Worm (Caenorhabditis elegans) whole organism, L4 larva: Measurements from ENCODE around the gene T22F3.11.

ENCODE experiments used
- R02D3.7 ChIP-seq: fragments of 150-350 bp; sonication (generic microtip); optimal IDR thresholded peaks from 3 replicates; lab custom pipeline; 2014; ENCODE audit warnings: missing biosample characterization, missing genetic modification characterization
- Y5F2A.4 ChIP-seq: fragments of 200-800 bp; sonication (Bioruptor generic); optimal IDR thresholded peaks from 2 replicates; lab custom pipeline; 2018; ENCODE audit warnings: mild to moderate bottlenecking, missing genetic modification characterization, missing compliant biosample characterization
- aly-2 ChIP-seq: sonication (generic microtip); optimal IDR thresholded peaks from 2 replicates; lab custom pipeline; 2018; ENCODE audit warnings: missing biosample characterization, missing genetic modification characterization
- ceh-82 ChIP-seq: sonication (generic microtip); optimal IDR thresholded peaks from 2 replicates; lab custom pipeline; 2017; ENCODE audit warnings: missing biosample characterization, missing genetic modification characterization
- daf-16 ChIP-seq, 3 experiments: sonication (generic microtip); optimal IDR thresholded peaks; 2 replicates each; lab custom pipeline; 2016 to 2017; ENCODE audit warnings: missing genetic modification characterization in 3 of 3, missing genetic modification reagents in 3 of 3, mild to moderate bottlenecking in 2 of 3, missing compliant biosample characterization in 2 of 3, missing biosample characterization in 1 of 3, moderate library complexity in 1 of 3
- fos-1 ChIP-seq: fragments of 150-350 bp; optimal IDR thresholded peaks from 2 replicates; lab custom pipeline; 2014; ENCODE audit warnings: missing biosample characterization, missing genetic modification characterization
- hmg-1.1 ChIP-seq: fragments of 200-800 bp; sonication (Bioruptor generic); IDR thresholded peaks from 2 replicates; pipeline ENCODE4 v1.3.6; 2022; ENCODE audit warnings: missing genetic modification reagents, missing genetic modification characterization, missing compliant biosample characterization
- lir-3 ChIP-seq: sonication (generic microtip); optimal IDR thresholded peaks from 2 replicates; lab custom pipeline; 2016; ENCODE audit warnings: mild to moderate bottlenecking, missing genetic modification characterization, missing compliant biosample characterization
- snpc-4 ChIP-seq: fragments of 150-350 bp; optimal IDR thresholded peaks from 2 replicates; lab custom pipeline; 2014; ENCODE audit warnings: missing biosample characterization, missing genetic modification characterization
- unc-62 ChIP-seq, 3 experiments: fragments of 150-350 bp in 1 of 3; sonication (generic microtip); optimal IDR thresholded peaks in 2 of 3; peaks in 1 of 3; 1 replicate in 1 of 3; 2 replicates in 2 of 3; lab custom pipeline; 2014 to 2017; ENCODE audit warnings: missing biosample characterization in 3 of 3, missing genetic modification characterization in 3 of 3, missing genetic modification reagents in 3 of 3, missing genotype in 1 of 3
- ztf-11 ChIP-seq: fragments of 150-350 bp; optimal IDR thresholded peaks from 2 replicates; lab custom pipeline; 2014; ENCODE audit warnings: missing biosample characterization, missing genetic modification characterization

DNA sequence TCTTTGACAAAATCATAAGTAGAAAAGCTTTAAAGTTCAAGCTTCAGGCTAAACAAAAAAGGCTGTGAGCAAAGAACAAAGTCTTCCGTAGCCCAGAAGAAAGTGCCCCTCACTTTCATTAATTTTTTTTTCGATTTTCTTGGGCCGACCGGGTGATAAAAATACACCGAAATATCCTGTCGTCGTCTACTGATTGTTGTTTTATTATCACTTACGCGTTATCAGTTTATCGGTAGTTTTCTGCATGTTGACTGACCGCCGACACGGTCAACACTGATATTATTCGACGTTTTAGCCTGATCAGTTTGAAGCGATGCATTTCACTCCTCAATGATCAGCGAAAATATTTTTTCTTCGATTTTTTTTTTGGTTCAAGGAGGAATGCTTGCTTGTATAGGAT is 34.0 kb downstream of the T22F3.11 start:
- TF ChIP-seq ceh-82 (tag; lab: Kevin White, UChicago), result no peak
- no peak for TF ChIP-seq snpc-4 (tag; lab: Kevin White, UChicago)
- no peak for TF ChIP-seq daf-16 (GFP tag; optimal IDR thresholded peaks at IDR 0.05; lab: Kevin White, UChicago)
- peak; percentile 97 for TF ChIP-seq daf-16 (tag; optimal IDR thresholded peaks at IDR 0.05; lab: Kevin White, UChicago)
- TF ChIP-seq unc-62 (GFP tag; optimal IDR thresholded peaks at IDR 0.05 in 1 of 2; lab: Kevin White, UChicago), result no peak
- no peak for TF ChIP-seq unc-62 (tag; optimal IDR thresholded peaks at IDR 0.05; lab: Kevin White, UChicago)
- TF ChIP-seq Y5F2A.4, result no peak
- no peak for TF ChIP-seq hmg-1.1 (GFP tag; lab: Robert Waterston, UW)
- TF ChIP-seq aly-2, result no peak
- TF ChIP-seq ztf-11 (tag; lab: Kevin White, UChicago), result no peak
- no peak for TF ChIP-seq lir-3
- no peak for TF ChIP-seq fos-1 (tag; lab: Kevin White, UChicago)
- TF ChIP-seq R02D3.7 (tag; lab: Kevin White, UChicago), result no peak
